In the genomic region with DNA sequence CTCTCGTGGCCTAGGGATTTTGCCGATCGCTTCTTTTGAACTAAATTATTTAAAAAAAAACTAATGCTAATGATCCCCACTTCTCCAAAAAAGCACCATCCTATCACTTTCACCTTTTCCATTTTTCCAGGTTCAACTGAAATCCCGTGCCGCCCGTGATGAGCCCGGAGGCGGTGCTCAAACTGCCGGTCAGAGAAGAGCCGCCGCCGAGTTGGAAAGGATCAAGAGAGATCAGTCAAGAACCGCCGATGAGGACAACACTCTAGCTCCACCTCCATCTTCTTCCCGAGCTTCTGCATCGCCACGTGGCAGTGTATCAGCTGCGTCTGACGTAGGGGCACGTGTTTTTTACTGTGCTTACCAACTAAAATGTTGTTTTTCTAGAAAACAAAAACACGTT, we compare ENCODE assay signal across 2 worm cellular contexts.
A peak's percentile ranks its signal among the peaks of the same experiment; 100 is the strongest.
TF ChIP-seq lines count a peak whose summit lies in the region.

No protein-coding gene starts in this region.

TF ChIP-seq in whole organism, L4 larva, 104 proteins besides CTCF, POLR2A, EP300 and RAD21:
- TF ChIP-seq ceh-44 (GFP tag; IDR thresholded peaks at IDR 0.05; lab: Robert Waterston, UW) = no peak
- TF ChIP-seq set-16 (GFP tag; IDR thresholded peaks at IDR 0.05; lab: Robert Waterston, UW) = peak; percentile 75
- no peak for TF ChIP-seq fkh-10 (GFP tag; optimal IDR thresholded peaks at IDR 0.05; lab: Kevin White, UChicago)
- TF ChIP-seq zag-1 (tag; optimal IDR thresholded peaks at IDR 0.05; lab: Kevin White, UChicago) = no peak
- no peak for TF ChIP-seq aly-2 (tag; optimal IDR thresholded peaks at IDR 0.05; lab: Kevin White, UChicago)
- no peak for TF ChIP-seq ceh-20 (GFP tag; IDR thresholded peaks at IDR 0.05; lab: Robert Waterston, UW)
- no peak for TF ChIP-seq zfp-2 (tag; optimal IDR thresholded peaks at IDR 0.05; lab: Kevin White, UChicago)
- TF ChIP-seq lsy-2 (tag; optimal IDR thresholded peaks at IDR 0.05; lab: Kevin White, UChicago) = no peak
- TF ChIP-seq hmg-1.1 (GFP tag; IDR thresholded peaks at IDR 0.05; lab: Robert Waterston, UW) = no peak
- TF ChIP-seq egl-27 (tag; optimal IDR thresholded peaks at IDR 0.05; lab: Kevin White, UChicago) = no peak
- TF ChIP-seq unc-39 (tag; optimal IDR thresholded peaks at IDR 0.05; lab: Kevin White, UChicago) = no peak
- TF ChIP-seq egl-43 (GFP tag; IDR thresholded peaks at IDR 0.05; lab: Robert Waterston, UW) = 0 out of 2 replicates have a peak, but pooled peaks have one; percentile 14
- TF ChIP-seq daf-16 (GFP tag; optimal IDR thresholded peaks at IDR 0.05; lab: Kevin White, UChicago) = no peak
- TF ChIP-seq daf-16 (tag; optimal IDR thresholded peaks at IDR 0.05; lab: Kevin White, UChicago) = no peak
- no peak for TF ChIP-seq hif-1 (tag; optimal IDR thresholded peaks at IDR 0.05; lab: Kevin White, UChicago)
- no peak for TF ChIP-seq ZK546.5 (tag; optimal IDR thresholded peaks at IDR 0.05; lab: Kevin White, UChicago)
- peak in 1 of 2 experiments; percentile 1 for TF ChIP-seq unc-62 (GFP tag; optimal IDR thresholded peaks at IDR 0.05 in 1 of 2; lab: Kevin White, UChicago)
- no peak for TF ChIP-seq unc-62 (tag; optimal IDR thresholded peaks at IDR 0.05; lab: Kevin White, UChicago)
- no peak for TF ChIP-seq fos-1 (tag; optimal IDR thresholded peaks at IDR 0.05; lab: Kevin White, UChicago)
- TF ChIP-seq jun-1 (tag; optimal IDR thresholded peaks at IDR 0.05; lab: Kevin White, UChicago) = no peak
- no peak for TF ChIP-seq D1046.2 (GFP tag; IDR thresholded peaks at IDR 0.05; lab: Robert Waterston, UW)
- no peak for TF ChIP-seq nhr-48 (tag; optimal IDR thresholded peaks at IDR 0.05; lab: Kevin White, UChicago)
- TF ChIP-seq nhr-25 (tag; optimal IDR thresholded peaks at IDR 0.05; lab: Kevin White, UChicago; ENCODE audit: borderline replicate concordance, insufficient read depth) = no peak
- no peak for TF ChIP-seq tag-97 (GFP tag; IDR thresholded peaks at IDR 0.05; lab: Robert Waterston, UW)
- TF ChIP-seq lin-13 (GFP tag; optimal IDR thresholded peaks at IDR 0.05; lab: Kevin White, UChicago) = no peak
- no peak for TF ChIP-seq nhr-102 (tag; optimal IDR thresholded peaks at IDR 0.05; lab: Kevin White, UChicago)
- TF ChIP-seq T26A8.4 (GFP tag; IDR thresholded peaks at IDR 0.05; lab: Robert Waterston, UW) = no peak
- TF ChIP-seq Y5F2A.4 (GFP tag; optimal IDR thresholded peaks at IDR 0.05; lab: Kevin White, UChicago) = no peak
- TF ChIP-seq snpc-1.2 (GFP tag; IDR thresholded peaks at IDR 0.05; lab: Robert Waterston, UW) = no peak

TF ChIP-seq in whole organism, young adult, 124 proteins besides CTCF, POLR2A, EP300 and RAD21:
- TF ChIP-seq T07F8.4 (tag; optimal IDR thresholded peaks at IDR 0.05; lab: Kevin White, UChicago) (no peak), him-1 (tag; optimal IDR thresholded peaks at IDR 0.05; lab: Kevin White, UChicago) (no peak), lir-1 (GFP tag; conservative IDR thresholded peaks at IDR 0.05; lab: Robert Waterston, UW) (no peak), snpc-1.3 (tag; optimal IDR thresholded peaks at IDR 0.05; lab: Kevin White, UChicago; ENCODE audit: insufficient read depth) (no peak), egl-18 (GFP tag; IDR thresholded peaks at IDR 0.05; lab: Robert Waterston, UW) (no peak), egrh-3 (GFP tag; IDR thresholded peaks at IDR 0.05; lab: Robert Waterston, UW) (peak; percentile 26; the same call in 1 of the 2 replicates), nhr-179 (tag; optimal IDR thresholded peaks at IDR 0.05; lab: Kevin White, UChicago) (no peak), B0019.2 (GFP tag; conservative IDR thresholded peaks at IDR 0.05; lab: Robert Waterston, UW) (no peak), unc-62 (GFP tag; optimal IDR thresholded peaks at IDR 0.05; lab: Kevin White, UChicago) (no peak), B0261.1 (tag; optimal IDR thresholded peaks at IDR 0.05; lab: Kevin White, UChicago) (no peak), ekl-4 (GFP tag; IDR thresholded peaks at IDR 0.05; lab: Robert Waterston, UW) (no peak), zfh-2 (GFP tag; conservative IDR thresholded peaks at IDR 0.05; lab: Robert Waterston, UW) (peak; percentile 63)
